Worm (Caenorhabditis elegans) whole organism, early embryonic: ENCODE measurements around the gene C23G10.1.

Source experiments
- flt-1 ChIP-seq: fragments of 200-800 bp; sonication (Bioruptor generic); IDR thresholded peaks from 2 replicates; pipeline ENCODE4 v1.3.6; 2022; ENCODE audit warnings: missing genetic modification characterization, missing compliant biosample characterization
- pes-1 ChIP-seq: fragments of 200-800 bp; sonication (Bioruptor generic); IDR thresholded peaks from 2 replicates; pipeline ENCODE4 v1.3.6; 2022; ENCODE audit warnings: missing genetic modification reagents, missing genetic modification characterization, missing compliant biosample characterization
- sea-1 ChIP-seq: fragments of 200-800 bp; sonication (Bioruptor generic); conservative IDR thresholded peaks from 2 replicates; pipeline ENCODE4 v1.3.6; 2022; ENCODE audit warnings: missing genetic modification characterization, missing compliant biosample characterization
- tbx-37 ChIP-seq: fragments of 200-800 bp; sonication (Bioruptor generic); conservative IDR thresholded peaks from 2 replicates; pipeline ENCODE4 v1.3.6; 2022; ENCODE audit warnings: missing genetic modification reagents, missing genetic modification characterization, missing compliant biosample characterization

DNA sequence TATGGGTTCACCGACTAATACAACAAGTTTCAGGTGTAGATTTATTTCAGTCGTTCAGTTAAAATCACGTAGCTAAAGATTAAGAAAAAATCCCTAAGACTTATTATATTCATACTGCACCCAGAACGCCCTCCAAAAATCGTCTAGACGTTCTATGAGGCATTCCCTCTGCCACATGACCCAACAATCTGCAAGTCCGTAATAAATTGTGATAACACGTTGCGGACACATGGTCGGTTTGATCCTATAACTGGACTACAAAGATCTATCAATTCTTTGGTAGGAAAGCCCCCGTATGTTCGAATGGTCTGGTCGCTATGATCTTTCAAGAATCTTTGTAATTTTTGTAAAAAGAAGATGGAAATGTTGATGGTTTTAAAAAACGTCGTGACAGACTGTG lies 6.9 kb downstream of the C23G10.1 start:
- no peak for TF ChIP-seq sea-1 (GFP tag; lab: Robert Waterston, UW)
- no peak for TF ChIP-seq tbx-37 (GFP tag; lab: Robert Waterston, UW)
- TF ChIP-seq flt-1 (GFP tag; lab: Robert Waterston, UW) = no peak
- no peak for TF ChIP-seq pes-1 (GFP tag; lab: Robert Waterston, UW)
